Fruit fly (Drosophila melanogaster): ENCODE measurements around the gene CG7083.

DNA sequence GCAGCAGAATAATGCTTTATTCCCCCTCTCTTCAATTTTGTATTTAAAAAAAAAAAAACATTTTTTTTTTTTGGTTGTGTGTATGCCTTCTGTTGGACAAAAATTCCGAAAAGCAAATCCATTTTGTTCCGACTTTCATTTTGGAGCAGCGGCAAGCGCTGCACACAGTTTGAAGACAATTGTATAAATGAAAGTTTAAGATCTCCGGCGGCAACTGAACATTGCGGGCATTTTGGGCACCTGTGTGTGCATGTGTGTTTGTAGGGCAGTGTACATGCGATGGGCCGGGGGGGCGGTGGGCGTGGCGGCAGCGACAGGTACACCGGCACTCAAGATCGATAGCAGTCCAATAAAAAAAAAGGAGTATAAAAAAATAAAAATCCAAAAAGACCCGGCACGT lies 28.9 kb downstream of the CG7083 start:
- TF ChIP-seq Myb (GFP tag; optimal IDR thresholded peaks at IDR 0.05) (no peak), CG33213 (GFP tag; optimal IDR thresholded peaks at IDR 0.05) (no peak), CG7928 (GFP tag; optimal IDR thresholded peaks at IDR 0.05) (no peak), Usf (GFP tag; optimal IDR thresholded peaks at IDR 0.05) (no peak), CG8944 (GFP tag; optimal IDR thresholded peaks at IDR 0.05) (no peak), CG7987 (GFP tag; optimal IDR thresholded peaks at IDR 0.05) (no peak), HmgZ (tag; optimal IDR thresholded peaks at IDR 0.05) (no peak), lilli (GFP tag; optimal IDR thresholded peaks at IDR 0.05) (no peak), B-H1 (GFP tag; IDR thresholded peaks at IDR 0.05) (no peak), row (GFP tag; IDR thresholded peaks at IDR 0.05) (no peak)

Data from whole organism, embryonic.